Worm (Caenorhabditis elegans) whole organism, mixed stage, embryonic: ENCODE data around the gene cpg-19.

Source experiments
- bed-3 ChIP-seq: fragments of 200-800 bp; sonication (Bioruptor generic); optimal IDR thresholded peaks from 3 replicates; lab custom pipeline; 2018; ENCODE audit warnings: mild to moderate bottlenecking, missing genetic modification characterization, moderate library complexity, missing compliant biosample characterization
- ces-1 ChIP-seq: fragments of 150-350 bp; optimal IDR thresholded peaks from 2 replicates; lab custom pipeline; 2014; ENCODE audit warnings: missing biosample characterization, missing genetic modification reagents, missing genetic modification characterization
- cnd-1 ChIP-seq: fragments of 200-800 bp; sonication (Bioruptor generic); optimal IDR thresholded peaks from 2 replicates; lab custom pipeline; 2018; ENCODE audit warnings: mild to moderate bottlenecking, missing genetic modification characterization, missing compliant biosample characterization
- lin-32 ChIP-seq: fragments of 200-800 bp; sonication (Bioruptor generic); optimal IDR thresholded peaks from 2 replicates; lab custom pipeline; 2018; ENCODE audit warnings: mild to moderate bottlenecking, missing genetic modification characterization, missing compliant biosample characterization
- mab-5 ChIP-seq: fragments of 150-350 bp; optimal IDR thresholded peaks from 2 replicates; lab custom pipeline; 2014; ENCODE audit warnings: missing biosample characterization, missing genetic modification characterization
- nhr-12 ChIP-seq: fragments of 150-350 bp; optimal IDR thresholded peaks from 2 replicates; lab custom pipeline; 2014; ENCODE audit warnings: missing biosample characterization, missing genetic modification characterization
- snpc-4 ChIP-seq: fragments of 150-350 bp; optimal IDR thresholded peaks from 2 replicates; lab custom pipeline; 2014; ENCODE audit warnings: missing biosample characterization, missing genetic modification characterization
- sptf-1 ChIP-seq: sonication (generic microtip); optimal IDR thresholded peaks from 2 replicates; lab custom pipeline; 2017; ENCODE audit warnings: mild to moderate bottlenecking, missing genetic modification characterization, moderate library complexity, missing compliant biosample characterization
- tbx-8 ChIP-seq: fragments of 200-800 bp; sonication (Bioruptor generic); optimal IDR thresholded peaks from 2 replicates; lab custom pipeline; 2018; ENCODE audit warnings: mild to moderate bottlenecking, missing genetic modification characterization, moderate library complexity, missing compliant biosample characterization
- unc-39 ChIP-seq: fragments of 150-350 bp; optimal IDR thresholded peaks from 2 replicates; lab custom pipeline; 2014; ENCODE audit warnings: missing biosample characterization, missing genetic modification characterization
- unc-62 ChIP-seq: fragments of 150-350 bp; optimal IDR thresholded peaks from 2 replicates; lab custom pipeline; 2014; ENCODE audit warnings: missing biosample characterization, missing genetic modification reagents, missing genetic modification characterization

DNA sequence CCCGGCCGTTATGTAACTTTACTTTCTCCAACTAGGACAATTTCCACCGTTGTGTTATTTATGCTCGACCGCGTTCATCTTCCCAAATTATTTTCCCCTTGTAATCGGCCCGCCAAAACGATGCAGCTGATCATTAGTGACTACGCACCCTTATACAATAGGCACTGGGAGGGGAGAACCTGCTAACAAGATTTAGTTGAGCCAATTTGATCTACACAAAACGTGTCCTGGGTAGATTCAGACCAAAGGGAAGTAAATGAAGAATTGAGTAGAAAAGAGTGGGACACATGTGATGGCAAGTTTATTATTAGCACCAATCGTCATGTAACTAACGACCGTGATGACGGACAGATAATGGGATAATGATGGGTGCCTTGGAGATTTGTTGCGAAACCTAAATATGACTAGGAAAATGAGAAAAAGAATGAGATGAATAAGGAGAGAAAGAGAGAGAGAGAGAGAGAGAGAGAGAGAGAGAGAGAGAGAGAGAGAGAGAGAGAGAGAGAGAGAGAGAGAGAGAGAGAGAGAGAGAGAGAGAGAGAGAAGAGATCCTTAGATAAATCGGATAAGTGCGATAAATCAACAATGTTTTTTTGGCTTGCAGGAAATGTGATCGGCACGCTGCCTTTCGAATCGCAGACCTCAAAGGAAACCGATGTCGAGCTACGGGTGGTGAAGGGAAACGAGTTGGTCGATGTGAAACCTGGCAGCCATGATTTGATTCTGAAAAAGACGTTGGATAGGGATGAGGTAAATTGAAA lies 25.9 kb upstream of the cpg-19 start:
- TF ChIP-seq ces-1 (peak; percentile 97), nhr-12 (tag; lab: Kevin White, UChicago) (no peak), lin-32 (no peak), tbx-8 (GFP tag; lab: Kevin White, UChicago) (no peak), mab-5 (tag; lab: Kevin White, UChicago) (no peak), bed-3 (GFP tag; lab: Kevin White, UChicago) (no peak), unc-39 (tag; lab: Kevin White, UChicago) (no peak), unc-62 (GFP tag; lab: Kevin White, UChicago) (no peak), cnd-1 (tag; lab: Kevin White, UChicago) (no peak), snpc-4 (tag; lab: Kevin White, UChicago) (no peak), sptf-1 (peak; percentile 25)
